Fruit fly (Drosophila melanogaster) whole organism, embryonic: Measurements from ENCODE around the gene CG2964.
A peak's percentile ranks its signal among the peaks of the same experiment; 100 is the strongest.

Experiments
- Aef1 ChIP-seq: fragments of 200-800 bp; sonication (Bioruptor generic); IDR thresholded peaks from 3 replicates; pipeline ENCODE4 v1.3.6; 2022; ENCODE audit warnings: missing biosample characterization, missing genetic modification characterization
- Asciz ChIP-seq: fragments of 200-800 bp; sonication (Bioruptor generic); optimal IDR thresholded peaks from 2 replicates; lab custom pipeline; 2017; ENCODE audit warnings: missing biosample characterization, mild to moderate bottlenecking, missing genetic modification characterization, missing genetic modification reagents
- Bgb ChIP-seq: fragments of 200-800 bp; sonication (Bioruptor generic); IDR thresholded peaks from 2 replicates; pipeline ENCODE4 v1.3.6; 2022; ENCODE audit warnings: missing biosample characterization, missing genetic modification characterization; ENCODE audit not compliant: partially characterized antibody
- CG11247 ChIP-seq: fragments of 200-800 bp; sonication (Bioruptor generic); IDR thresholded peaks from 2 replicates; pipeline ENCODE4 v1.3.6; 2022; ENCODE audit warnings: missing biosample characterization, missing genetic modification characterization
- CG12071 ChIP-seq: fragments of 200-800 bp; sonication (Bioruptor generic); optimal IDR thresholded peaks from 3 replicates; lab custom pipeline; 2018; ENCODE audit warnings: missing biosample characterization, mild to moderate bottlenecking, missing genetic modification characterization
- CG1233 ChIP-seq: fragments of 200-800 bp; sonication (Bioruptor generic); optimal IDR thresholded peaks from 4 replicates; lab custom pipeline; 2018; ENCODE audit warnings: missing biosample characterization, mild to moderate bottlenecking, missing genetic modification characterization
- CG13296 ChIP-seq: fragments of 200-800 bp; sonication (Bioruptor generic); optimal IDR thresholded peaks from 3 replicates; lab custom pipeline; 2018; ENCODE audit warnings: missing biosample characterization, mild to moderate bottlenecking, missing genetic modification characterization
- CG14050 ChIP-seq: fragments of 200-800 bp; sonication (Bioruptor generic); IDR thresholded peaks from 3 replicates; pipeline ENCODE4 v1.3.6; 2022; ENCODE audit warnings: missing biosample characterization, missing genetic modification characterization
- CG17568 ChIP-seq: fragments of 200-800 bp; sonication (Bioruptor generic); optimal IDR thresholded peaks from 2 replicates; lab custom pipeline; 2018; ENCODE audit warnings: missing biosample characterization, mild to moderate bottlenecking, missing genetic modification characterization, moderate library complexity
- CG30403 ChIP-seq: fragments of 200-800 bp; sonication (Bioruptor generic); optimal IDR thresholded peaks from 3 replicates; lab custom pipeline; 2016; ENCODE audit warnings: missing biosample characterization, missing genetic modification characterization
- CG3163 ChIP-seq: fragments of 200-800 bp; sonication (Bioruptor generic); optimal IDR thresholded peaks from 3 replicates; lab custom pipeline; 2016; ENCODE audit warnings: missing biosample characterization, missing genetic modification characterization
- CG3281 ChIP-seq: fragments of 200-800 bp; sonication (Bioruptor generic); optimal IDR thresholded peaks from 3 replicates; lab custom pipeline; 2017; ENCODE audit warnings: missing biosample characterization, mild to moderate bottlenecking, missing genetic modification characterization
- CG4424 ChIP-seq: fragments of 200-800 bp; sonication (Bioruptor generic); optimal IDR thresholded peaks from 3 replicates; lab custom pipeline; 2016; ENCODE audit warnings: missing biosample characterization, missing genetic modification characterization
- CG4617 ChIP-seq: fragments of 200-800 bp; sonication (Bioruptor generic); optimal IDR thresholded peaks from 3 replicates; lab custom pipeline; 2016; ENCODE audit warnings: missing biosample characterization, missing genetic modification characterization, borderline replicate concordance
- CG4707 ChIP-seq: fragments of 200-800 bp; sonication (Bioruptor generic); optimal IDR thresholded peaks from 2 replicates; lab custom pipeline; 2018; ENCODE audit warnings: missing biosample characterization, mild to moderate bottlenecking, missing genetic modification characterization, moderate library complexity
- CG6272 ChIP-seq: fragments of 200-800 bp; sonication (Bioruptor generic); IDR thresholded peaks from 2 replicates; pipeline ENCODE4 v1.3.6; 2022; ENCODE audit warnings: missing biosample characterization, missing genetic modification characterization
- CG6683 ChIP-seq: fragments of 200-800 bp; sonication (Bioruptor generic); optimal IDR thresholded peaks from 2 replicates; lab custom pipeline; 2017; ENCODE audit warnings: missing biosample characterization, mild to moderate bottlenecking, missing genetic modification characterization, missing genetic modification reagents
- CG6791 ChIP-seq: fragments of 200-800 bp; sonication (Bioruptor generic); IDR thresholded peaks from 3 replicates; pipeline ENCODE4 v1.3.6; 2022; ENCODE audit warnings: missing biosample characterization, missing genetic modification characterization; ENCODE audit not compliant: partially characterized antibody
- CG7271 ChIP-seq: fragments of 200-800 bp; sonication (Bioruptor generic); optimal IDR thresholded peaks from 2 replicates; lab custom pipeline; 2018; ENCODE audit warnings: missing biosample characterization, mild to moderate bottlenecking, missing genetic modification characterization, moderate library complexity
- CG7839 ChIP-seq: fragments of 200-800 bp; sonication (Bioruptor generic); optimal IDR thresholded peaks from 3 replicates; lab custom pipeline; 2018; ENCODE audit warnings: missing biosample characterization, mild to moderate bottlenecking, missing genetic modification characterization, moderate library complexity
- CG7928 ChIP-seq: fragments of 200-800 bp; sonication (Bioruptor generic); optimal IDR thresholded peaks from 2 replicates; lab custom pipeline; 2017; ENCODE audit warnings: missing biosample characterization, mild to moderate bottlenecking, missing genetic modification characterization
- CG8281 ChIP-seq: fragments of 200-800 bp; sonication (Bioruptor generic); optimal IDR thresholded peaks from 2 replicates; lab custom pipeline; 2018; ENCODE audit warnings: missing biosample characterization, mild to moderate bottlenecking, missing genetic modification characterization, moderate library complexity
- CG9609 ChIP-seq: fragments of 200-800 bp; sonication (Bioruptor generic); optimal IDR thresholded peaks from 3 replicates; lab custom pipeline; 2016; ENCODE audit warnings: missing biosample characterization, missing genetic modification characterization
- Doc2 ChIP-seq: fragments of 200-800 bp; sonication (Bioruptor generic); IDR thresholded peaks from 2 replicates; pipeline ENCODE4 v1.3.6; 2022; ENCODE audit warnings: missing biosample characterization, missing genetic modification characterization
- Hey ChIP-seq: fragments of 200-800 bp; sonication (Bioruptor generic); optimal IDR thresholded peaks from 3 replicates; lab custom pipeline; 2018; ENCODE audit warnings: missing biosample characterization, mild to moderate bottlenecking, missing genetic modification characterization
- Hmr ChIP-seq: fragments of 200-800 bp; sonication (Bioruptor generic); optimal IDR thresholded peaks from 3 replicates; lab custom pipeline; 2017; ENCODE audit warnings: mild to moderate bottlenecking, missing biosample characterization, missing genetic modification reagents, missing genetic modification characterization
- Hr39 ChIP-seq: fragments of >200 bp; optimal IDR thresholded peaks from 2 replicates; lab custom pipeline; 2017
- Hsf ChIP-seq: fragments of 200-800 bp; sonication (Bioruptor generic); optimal IDR thresholded peaks from 3 replicates; lab custom pipeline; 2016; ENCODE audit warnings: missing biosample characterization, missing genetic modification characterization
- Med ChIP-seq: fragments of 200-800 bp; sonication (Bioruptor generic); peaks from one replicate; lab custom pipeline; 2016; ENCODE audit warnings: missing biosample characterization, missing genetic modification characterization, mild to moderate bottlenecking, inconsistent platforms, moderate library complexity
- Oli ChIP-seq: fragments of 200-800 bp; sonication (Bioruptor generic); optimal IDR thresholded peaks from 2 replicates; lab custom pipeline; 2018; ENCODE audit warnings: missing biosample characterization, mild to moderate bottlenecking, missing genetic modification characterization, moderate library complexity
- Poxn ChIP-seq: fragments of 200-800 bp; sonication (Bioruptor generic); IDR thresholded peaks from 2 replicates; pipeline ENCODE4 v1.3.6; 2022; ENCODE audit warnings: missing biosample characterization, missing genetic modification characterization
- Stat92E ChIP-seq, 3 experiments: fragments of >200 bp in 2 of 3; fragments of 200-800 bp in 1 of 3; sonication (Bioruptor generic) in 1 of 3; optimal IDR thresholded peaks; 2 replicates each; lab custom pipeline; 2017 to 2019; ENCODE audit warnings: missing biosample characterization in 3 of 3, missing genetic modification characterization in 3 of 3, mild to moderate bottlenecking in 1 of 3, moderate library complexity in 1 of 3
- Vsx1 ChIP-seq: fragments of 200-800 bp; sonication (Bioruptor generic); optimal IDR thresholded peaks from 2 replicates; lab custom pipeline; 2017; ENCODE audit warnings: missing biosample characterization, mild to moderate bottlenecking, missing genetic modification characterization, missing genetic modification reagents
- ap ChIP-seq: fragments of 200-800 bp; sonication (Bioruptor generic); IDR thresholded peaks from 2 replicates; pipeline ENCODE4 v1.3.6; 2022; ENCODE audit warnings: missing biosample characterization, missing genetic modification characterization
- cas ChIP-seq: fragments of 200-800 bp; sonication (Bioruptor generic); IDR thresholded peaks from 2 replicates; pipeline ENCODE4 v1.3.6; 2022; ENCODE audit warnings: missing biosample characterization, missing genetic modification characterization
- chm ChIP-seq: fragments of 200-800 bp; sonication (Bioruptor generic); IDR thresholded peaks from 2 replicates; pipeline ENCODE4 v1.3.6; 2022; ENCODE audit warnings: missing biosample characterization, missing genetic modification characterization
- her ChIP-seq: fragments of 200-800 bp; sonication (Bioruptor generic); optimal IDR thresholded peaks from 2 replicates; lab custom pipeline; 2016; ENCODE audit warnings: missing biosample characterization, missing genetic modification characterization
- jing ChIP-seq: fragments of 200-800 bp; sonication (Bioruptor generic); optimal IDR thresholded peaks from 2 replicates; lab custom pipeline; 2018; ENCODE audit warnings: missing biosample characterization, mild to moderate bottlenecking, missing genetic modification characterization
- oc ChIP-seq: fragments of 200-800 bp; sonication (Bioruptor generic); optimal IDR thresholded peaks from 2 replicates; lab custom pipeline; 2018; ENCODE audit warnings: missing biosample characterization, mild to moderate bottlenecking, missing genetic modification characterization, moderate library complexity
- rib ChIP-seq: fragments of 200-800 bp; sonication (Bioruptor generic); IDR thresholded peaks from 2 replicates; pipeline ENCODE4 v1.3.6; 2022; ENCODE audit warnings: missing biosample characterization, missing genetic modification characterization
- run ChIP-seq: fragments of 200-800 bp; sonication (Bioruptor generic); optimal IDR thresholded peaks from 3 replicates; lab custom pipeline; 2018; ENCODE audit warnings: missing biosample characterization, mild to moderate bottlenecking, missing genetic modification characterization
- salm ChIP-seq: fragments of 200-800 bp; sonication (Bioruptor generic); optimal IDR thresholded peaks from 2 replicates; lab custom pipeline; 2018; ENCODE audit warnings: missing biosample characterization, mild to moderate bottlenecking, missing genetic modification characterization
- slou ChIP-seq: fragments of 200-800 bp; sonication (Bioruptor generic); optimal IDR thresholded peaks from 3 replicates; lab custom pipeline; 2016; ENCODE audit warnings: missing biosample characterization, missing genetic modification characterization
- slp2 ChIP-seq: fragments of 200-800 bp; sonication (Bioruptor generic); optimal IDR thresholded peaks from 2 replicates; lab custom pipeline; 2016; ENCODE audit warnings: missing biosample characterization, missing genetic modification characterization
- stc ChIP-seq: fragments of 200-800 bp; sonication (Bioruptor generic); IDR thresholded peaks from 2 replicates; pipeline ENCODE4 v1.3.6; 2022; ENCODE audit warnings: missing biosample characterization, missing genetic modification characterization
- tna ChIP-seq: fragments of 200-800 bp; sonication (Bioruptor generic); IDR thresholded peaks from 2 replicates; pipeline ENCODE4 v1.3.6; 2022; ENCODE audit warnings: missing biosample characterization, missing genetic modification characterization; ENCODE audit not compliant: partially characterized antibody
- unc-4 ChIP-seq: fragments of 200-800 bp; sonication (Bioruptor generic); IDR thresholded peaks from 2 replicates; pipeline ENCODE4 v1.3.6; 2022; ENCODE audit warnings: missing biosample characterization, missing genetic modification characterization; ENCODE audit not compliant: partially characterized antibody
- usp ChIP-seq: fragments of >200 bp; optimal IDR thresholded peaks from 2 replicates; lab custom pipeline; 2017; ENCODE audit warnings: missing biosample characterization, missing genetic modification characterization

The CG2964 gene

dm6 chr2L:2855773-2856615 lies 43.8 kb downstream of the CG2964 start, which contains the start of the genes CG3104 and RpS21 (continued):
- TF ChIP-seq Doc2 (GFP tag; lab: Robert Waterston, UW) (no peak; the same call in none of the 2 replicates), CG11247 (GFP tag; lab: Robert Waterston, UW) (peak; percentile 95), Aef1 (GFP tag; lab: Robert Waterston, UW) (peak; percentile 88), Asciz (GFP tag; lab: Kevin White, UChicago) (peak; percentile 80), CG17568 (GFP tag; lab: Kevin White, UChicago) (peak; percentile 75), CG8281 (peak; percentile 57), CG7271 (peak; percentile 47), CG7839 (peak; percentile 75), Hmr (GFP tag; lab: Kevin White, UChicago) (peak; percentile 96), rib (GFP tag; lab: Robert Waterston, UW) (peak; percentile 31; the same call in 1 of the 2 replicates), CG9609 (GFP tag; lab: Kevin White, UChicago) (peak; percentile 73), Hsf (GFP tag; lab: Kevin White, UChicago) (peak; percentile 85), chm (GFP tag; lab: Robert Waterston, UW) (peak; percentile 91), CG3281 (peak; percentile 83), unc-4 (GFP tag; lab: Robert Waterston, UW) (no peak), usp (GFP tag; lab: Kevin White, UChicago) (no peak), Hey (tag; lab: Kevin White, UChicago) (peak; percentile 79), Hr39 (lab: Kevin White, UChicago) (no peak), run (tag; lab: Kevin White, UChicago) (peak; percentile 65), CG30403 (GFP tag; lab: Kevin White, UChicago) (peak; percentile 85), Stat92E (GFP tag; optimal IDR thresholded peaks at IDR 0.05; lab: Kevin White, UChicago) (peak in 1 of 3 experiments; percentile 72), Poxn (0 out of 2 replicates have a peak, but pooled peaks have one; percentile 55), CG12071 (GFP tag; lab: Kevin White, UChicago) (peak; percentile 80), ap (peak; percentile 88), stc (peak; percentile 51), CG7928 (GFP tag; lab: Kevin White, UChicago) (peak; percentile 68), Vsx1 (GFP tag; lab: Kevin White, UChicago) (peak; percentile 74), CG4424 (GFP tag; lab: Kevin White, UChicago) (peak; percentile 84), tna (GFP tag; lab: Robert Waterston, UW) (no peak), CG6791 (GFP tag; lab: Robert Waterston, UW) (0 out of 3 replicates have a peak, but pooled peaks have one; percentile 5), Bgb (GFP tag; lab: Robert Waterston, UW) (peak; percentile 29), CG4617 (GFP tag; lab: Kevin White, UChicago) (peak; percentile 92), slp2 (peak; percentile 77), CG6683 (peak; percentile 61), Med (peak; percentile 98), her (GFP tag; lab: Kevin White, UChicago) (peak; percentile 80), cas (peak; percentile 61), jing (peak; percentile 39), CG1233 (GFP tag; lab: Kevin White, UChicago) (peak; percentile 93), slou (peak; percentile 82), CG13296 (peak; percentile 84), oc (peak; percentile 15), Oli (tag; lab: Kevin White, UChicago) (peak; percentile 62), CG14050 (GFP tag; lab: Robert Waterston, UW) (peak; percentile 79), CG3163 (peak; percentile 68), CG4707 (GFP tag; lab: Kevin White, UChicago) (peak; percentile 69), CG6272 (GFP tag; lab: Robert Waterston, UW) (peak; percentile 68), salm (tag; lab: Kevin White, UChicago) (no peak)
